Worm (Caenorhabditis elegans): Measurements from ENCODE around the gene Y54E2A.4.

Gene Y54E2A.4

DNA sequence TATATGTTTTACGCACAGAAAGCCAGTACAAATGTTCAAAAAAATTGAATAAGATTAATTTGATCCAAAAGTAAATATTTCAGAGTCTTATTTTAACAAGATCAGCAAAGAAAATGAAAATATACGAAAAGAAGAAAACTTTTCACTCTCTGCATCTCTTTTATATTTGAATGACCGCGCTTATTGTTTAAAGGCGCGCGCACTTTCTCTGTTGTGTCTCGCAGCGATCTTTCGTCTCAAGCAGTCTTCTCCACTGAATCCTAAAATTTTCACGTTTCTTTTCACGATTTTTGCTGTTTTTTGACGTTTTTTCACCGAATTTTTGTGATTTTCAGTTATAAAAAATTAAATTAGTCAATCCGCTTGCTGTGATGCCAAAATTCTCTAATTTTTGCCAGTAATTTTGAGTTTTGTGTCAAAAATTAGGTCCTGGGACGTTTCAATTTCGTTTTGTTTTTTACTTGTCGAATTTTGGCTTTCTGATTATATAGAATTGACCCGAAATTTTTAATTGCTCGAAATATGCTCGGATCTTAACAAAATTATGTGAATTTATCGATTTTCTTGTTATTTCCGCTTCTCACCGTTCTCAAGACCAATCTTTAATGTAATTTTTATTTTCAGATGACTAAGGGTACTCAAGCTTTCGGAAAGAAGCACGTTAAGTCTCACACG lies 60.6 kb downstream of the Y54E2A.4 start, which contains the start of gene W01D2.1 (continued):
- TF ChIP-seq mml-1 (tag; optimal IDR thresholded peaks at IDR 0.05): no peak

DNA sequence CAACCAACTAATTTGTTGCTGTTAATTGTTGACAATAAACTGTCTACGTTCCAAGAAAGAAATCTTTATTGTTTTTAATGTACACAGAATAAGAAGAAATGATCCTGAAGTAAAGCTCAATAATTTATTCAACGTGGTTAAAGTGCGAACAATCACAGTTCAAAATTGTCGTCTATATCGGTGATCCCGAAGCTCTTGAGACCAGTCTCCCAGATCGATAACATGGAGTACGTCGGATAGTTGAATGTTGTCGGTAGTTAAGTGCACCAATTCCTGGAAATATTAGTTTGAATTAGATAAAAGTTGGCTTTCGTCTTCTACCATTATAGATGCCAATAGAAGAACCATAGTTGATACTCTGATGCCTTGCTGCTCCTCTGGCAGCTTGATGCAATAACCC lies 61.7 kb downstream of the Y54E2A.4 start:
- TF ChIP-seq R02D3.7 (tag; optimal IDR thresholded peaks at IDR 0.05) (no peak), nhr-25 (tag; optimal IDR thresholded peaks at IDR 0.05) (peak; percentile 25)

DNA sequence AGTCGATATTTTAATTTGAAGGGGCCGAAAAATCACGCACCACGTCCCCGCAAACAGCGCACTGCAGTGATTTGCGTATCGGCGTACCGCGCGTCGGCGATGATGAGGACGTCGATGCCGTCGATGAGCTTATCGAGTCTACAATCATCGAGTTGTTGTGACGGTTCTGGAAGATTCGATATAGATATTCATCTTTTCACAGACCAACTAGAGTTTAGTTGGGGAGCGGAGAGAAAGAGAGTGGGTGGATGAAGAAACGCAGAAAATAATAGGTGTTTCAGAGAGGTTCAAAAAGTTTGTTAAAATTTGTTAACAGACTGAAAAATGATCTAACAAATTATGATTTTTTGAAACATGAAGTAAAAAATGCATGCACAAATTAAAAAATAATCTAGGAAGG lies 64.0 kb downstream of the Y54E2A.4 start, which contains the start of gene nhr-61:
Gene nhr-61 (minus strand): TSS at position 168 of the 400 bp plus-strand sequence.
- no peak for TF ChIP-seq lin-15B (tag; optimal IDR thresholded peaks at IDR 0.05)
- TF ChIP-seq unc-39 (tag; optimal IDR thresholded peaks at IDR 0.05): no peak
- no peak for TF ChIP-seq ceh-28 (tag; optimal IDR thresholded peaks at IDR 0.05)
- peak; percentile 47 for TF ChIP-seq elt-1 (tag; optimal IDR thresholded peaks at IDR 0.05)
- TF ChIP-seq daf-12 (tag; optimal IDR thresholded peaks at IDR 0.05): no peak

DNA sequence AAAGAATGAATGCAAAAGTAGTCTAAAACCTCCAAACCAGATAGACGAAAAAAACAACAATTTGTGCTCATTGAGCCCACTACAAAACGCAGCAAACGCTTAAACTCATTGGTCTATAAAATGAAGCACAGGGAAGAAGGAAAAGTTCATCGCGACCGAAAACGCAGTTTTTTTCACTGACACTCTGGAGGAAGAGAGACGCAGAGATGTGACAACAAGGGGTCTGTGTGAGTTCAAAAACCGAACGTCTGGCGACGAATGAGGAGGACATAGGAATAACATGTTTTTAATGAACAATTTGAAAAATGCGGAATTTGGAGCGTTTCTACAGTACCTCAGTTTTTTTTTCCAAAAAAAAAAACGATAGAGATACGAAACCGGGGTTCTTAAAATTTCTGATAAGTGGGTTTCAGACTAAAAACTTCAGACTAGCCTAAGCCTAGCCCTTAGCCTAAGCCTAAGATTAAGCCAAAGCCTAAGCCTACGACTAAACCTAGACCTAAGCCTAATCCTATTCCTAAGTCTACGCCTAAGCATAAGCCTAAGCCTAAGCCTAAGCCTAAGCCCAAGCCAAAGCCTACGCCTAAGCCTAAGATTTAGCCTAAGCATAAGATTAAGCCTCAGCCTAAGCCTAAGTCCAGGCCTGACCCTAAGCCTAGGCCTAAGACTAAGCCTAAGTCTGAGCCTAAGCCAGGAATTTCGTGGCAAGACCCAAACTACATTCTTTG lies 65.0 kb downstream of the Y54E2A.4 start:
- TF ChIP-seq nhr-25 (tag; optimal IDR thresholded peaks at IDR 0.05) (peak; percentile 18), eor-1 (tag; optimal IDR thresholded peaks at IDR 0.05) (no peak), fkh-2 (tag; optimal IDR thresholded peaks at IDR 0.05) (no peak), fos-1 (tag; optimal IDR thresholded peaks at IDR 0.05) (no peak), ztf-4 (tag; optimal IDR thresholded peaks at IDR 0.05) (no peak), pqm-1 (tag; optimal IDR thresholded peaks at IDR 0.05) (peak; percentile 30), nhr-43 (tag; optimal IDR thresholded peaks at IDR 0.05; ENCODE audit: poor library complexity, severe bottlenecking) (no peak), nhr-23 (tag; optimal IDR thresholded peaks at IDR 0.05) (no peak), pha-4 (tag; optimal IDR thresholded peaks at IDR 0.05) (peak; percentile 52), snpc-4 (tag; optimal IDR thresholded peaks at IDR 0.05) (peak; percentile 30), lin-15B (tag; optimal IDR thresholded peaks at IDR 0.05) (no peak)

DNA sequence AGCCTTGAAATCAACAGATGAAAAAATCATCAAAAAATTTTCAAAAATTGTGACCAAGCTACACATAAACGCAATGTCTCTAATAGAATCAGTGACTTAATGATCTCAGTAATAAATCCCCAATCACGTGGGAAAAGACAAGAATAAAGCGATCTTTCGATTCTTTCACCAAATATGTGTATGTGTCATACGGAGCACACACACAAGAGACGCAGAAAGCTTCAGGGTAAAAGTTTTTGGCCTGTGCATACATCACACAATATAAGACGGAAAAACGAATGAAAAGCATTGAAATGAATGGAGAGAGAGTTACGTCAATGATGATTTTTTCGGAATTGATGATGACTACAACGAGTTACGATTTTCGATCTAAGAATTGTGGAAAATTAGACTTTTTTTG lies 66.0 kb downstream of the Y54E2A.4 start:
- no peak for TF ChIP-seq tbx-2 (tag; optimal IDR thresholded peaks at IDR 0.05)
- TF ChIP-seq skn-1 (tag; optimal IDR thresholded peaks at IDR 0.05): peak; percentile 25
- peak; percentile 24 for TF ChIP-seq pqm-1 (tag; optimal IDR thresholded peaks at IDR 0.05)
- no peak for TF ChIP-seq ceh-82 (tag; optimal IDR thresholded peaks at IDR 0.05)
- TF ChIP-seq pha-4 (tag; optimal IDR thresholded peaks at IDR 0.05): peak; percentile 2

DNA sequence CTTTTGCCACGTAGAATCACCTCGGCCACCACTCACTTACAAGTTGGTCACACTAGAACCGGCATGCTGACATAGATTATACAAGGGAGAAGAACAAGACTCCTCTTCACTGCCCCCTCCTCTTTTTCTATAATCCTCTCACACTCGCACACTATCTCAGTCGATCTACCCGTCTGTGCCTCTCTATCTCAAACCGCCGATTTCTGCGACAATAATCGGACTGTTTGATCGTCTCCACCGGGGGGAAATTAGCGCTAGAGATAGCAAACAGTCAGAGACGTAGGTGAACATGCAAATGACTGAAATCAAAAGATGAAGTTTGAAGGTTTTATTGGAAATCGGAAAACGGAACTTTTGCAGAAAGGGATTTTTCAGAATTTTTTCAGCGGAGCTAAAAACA lies 68.0 kb downstream of the Y54E2A.4 start:
- TF ChIP-seq daf-12 (tag; optimal IDR thresholded peaks at IDR 0.05): no peak
- TF ChIP-seq nhr-12 (tag; optimal IDR thresholded peaks at IDR 0.05): no peak
- no peak for TF ChIP-seq ceh-9 (tag; optimal IDR thresholded peaks at IDR 0.05)
- TF ChIP-seq mml-1 (tag; optimal IDR thresholded peaks at IDR 0.05): no peak
- peak; percentile 30 for TF ChIP-seq ceh-82 (tag; optimal IDR thresholded peaks at IDR 0.05)
- no peak for TF ChIP-seq nhr-76 (tag; optimal IDR thresholded peaks at IDR 0.05)
- TF ChIP-seq ama-1 (optimal IDR thresholded peaks at IDR 0.05): no peak
- TF ChIP-seq fkh-2 (tag; optimal IDR thresholded peaks at IDR 0.05): no peak
- TF ChIP-seq pha-4 (tag; optimal IDR thresholded peaks at IDR 0.05): peak; percentile 88
- no peak for TF ChIP-seq tbx-2 (tag; optimal IDR thresholded peaks at IDR 0.05)
- TF ChIP-seq elt-3 (tag; optimal IDR thresholded peaks at IDR 0.05): no peak
- no peak for TF ChIP-seq nhr-28 (tag; optimal IDR thresholded peaks at IDR 0.05)
- peak; percentile 95 for TF ChIP-seq nhr-25 (tag; optimal IDR thresholded peaks at IDR 0.05)
- no peak for TF ChIP-seq lin-39 (tag; optimal IDR thresholded peaks at IDR 0.05)
- no peak for TF ChIP-seq unc-39 (tag; optimal IDR thresholded peaks at IDR 0.05)
- no peak for TF ChIP-seq ceh-16 (tag; optimal IDR thresholded peaks at IDR 0.05)
- no peak for TF ChIP-seq R02D3.7 (tag; optimal IDR thresholded peaks at IDR 0.05)
- no peak for TF ChIP-seq ztf-11 (tag; optimal IDR thresholded peaks at IDR 0.05)
- no peak for TF ChIP-seq ZK546.5 (tag; optimal IDR thresholded peaks at IDR 0.05)
- peak; percentile 35 for TF ChIP-seq lsy-12 (tag; optimal IDR thresholded peaks at IDR 0.05)
- TF ChIP-seq elt-2 (tag; optimal IDR thresholded peaks at IDR 0.05): peak; percentile 79
- no peak for TF ChIP-seq egl-5 (tag; optimal IDR thresholded peaks at IDR 0.05)
- no peak for TF ChIP-seq zag-1 (tag; optimal IDR thresholded peaks at IDR 0.05)
- TF ChIP-seq ceh-28 (tag; optimal IDR thresholded peaks at IDR 0.05): peak; percentile 55
- no peak for TF ChIP-seq snpc-4 (tag; optimal IDR thresholded peaks at IDR 0.05)
- no peak for TF ChIP-seq sea-2 (GFP tag; optimal IDR thresholded peaks at IDR 0.05)
- peak; percentile 94 for TF ChIP-seq nhr-23 (tag; optimal IDR thresholded peaks at IDR 0.05)
- TF ChIP-seq pqm-1 (tag; optimal IDR thresholded peaks at IDR 0.05): peak; percentile 94
- TF ChIP-seq unc-62 (GFP tag; optimal IDR thresholded peaks at IDR 0.05): no peak
- peak; percentile 53 for TF ChIP-seq jun-1 (tag; optimal IDR thresholded peaks at IDR 0.05)
- peak; percentile 37 for TF ChIP-seq nfya-1 (tag; optimal IDR thresholded peaks at IDR 0.05; ENCODE audit: insufficient read depth)
- peak; percentile 62 for TF ChIP-seq nhr-43 (tag; optimal IDR thresholded peaks at IDR 0.05; ENCODE audit: poor library complexity, severe bottlenecking)
- no peak for TF ChIP-seq nhr-237 (tag; optimal IDR thresholded peaks at IDR 0.05)
- peak; percentile 71 for TF ChIP-seq elt-1 (tag; optimal IDR thresholded peaks at IDR 0.05)

Measured in whole organism, L3 larva.